Worm (Caenorhabditis elegans): Measurements from ENCODE around the gene crn-3.
A peak's percentile ranks its signal among the peaks of the same experiment; 100 is the strongest.

The crn-3 gene

DNA sequence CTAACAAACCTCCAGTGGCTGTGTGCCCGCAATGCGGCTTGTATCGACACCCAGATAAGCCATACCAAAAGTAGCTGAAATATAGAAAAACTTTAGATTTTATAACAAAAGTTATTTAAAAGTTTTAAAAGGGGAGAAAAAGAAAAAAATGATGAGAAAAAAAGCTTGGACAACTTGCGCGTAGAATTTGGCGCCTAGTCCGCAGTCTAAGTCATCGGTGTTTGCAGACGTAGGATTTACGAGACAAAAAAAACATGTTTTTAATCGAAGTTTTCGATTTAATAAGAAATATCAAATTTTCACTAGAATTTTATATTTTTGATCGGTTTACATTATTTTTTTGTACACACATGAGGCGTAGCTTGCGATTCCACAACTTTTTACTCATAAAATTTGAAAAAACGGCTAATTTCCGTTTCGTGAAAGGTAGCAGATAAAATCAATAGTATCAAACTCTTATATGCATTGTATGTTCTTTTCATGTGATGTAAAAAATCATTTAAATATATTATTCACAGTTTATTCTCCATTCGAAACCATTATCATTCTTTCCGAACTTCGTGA, 45.8 kb upstream of the crn-3 start, which contains the start of gene pro-1 (continued):
- TF ChIP-seq hlh-11 (tag; optimal IDR thresholded peaks at IDR 0.05) (peak; percentile 76), ctbp-1 (GFP tag; IDR thresholded peaks at IDR 0.05) (peak; percentile 96), mxl-2 (GFP tag; conservative IDR thresholded peaks at IDR 0.05) (no peak), duxl-1 (tag; optimal IDR thresholded peaks at IDR 0.05; ENCODE audit: poor library complexity) (peak; percentile 83), aly-2 (tag; optimal IDR thresholded peaks at IDR 0.05) (no peak), attf-4 (tag; optimal IDR thresholded peaks at IDR 0.05) (no peak), lin-15B (tag; optimal IDR thresholded peaks at IDR 0.05) (no peak), vab-7 (GFP tag; IDR thresholded peaks at IDR 0.05) (0 out of 2 replicates have a peak, but pooled peaks have one; percentile 68), daf-16 (GFP tag; optimal IDR thresholded peaks at IDR 0.05) (peak in 1 of 2 experiments; percentile 37), daf-16 (tag; optimal IDR thresholded peaks at IDR 0.05) (peak; percentile 87), unc-39 (tag; optimal IDR thresholded peaks at IDR 0.05) (no peak), nhr-102 (tag; optimal IDR thresholded peaks at IDR 0.05) (peak; percentile 85), lir-3 (tag; optimal IDR thresholded peaks at IDR 0.05) (no peak), hlh-30 (tag; optimal IDR thresholded peaks at IDR 0.05; ENCODE audit: insufficient read depth) (peak; percentile 83), saeg-2 (GFP tag; IDR thresholded peaks at IDR 0.05) (peak; percentile 83), cey-2 (tag; optimal IDR thresholded peaks at IDR 0.05; ENCODE audit: borderline replicate concordance, insufficient read depth) (no peak), zip-11 (GFP tag; IDR thresholded peaks at IDR 0.05) (peak; percentile 35; the same call in 1 of the 2 replicates), Y105C5A.15 (GFP tag; IDR thresholded peaks at IDR 0.05) (peak; percentile 50; the same call in 1 of the 2 replicates), nhr-77 (tag; optimal IDR thresholded peaks at IDR 0.05) (peak; percentile 72), unc-62 (GFP tag; optimal IDR thresholded peaks at IDR 0.05 in 1 of 2) (peak in 1 of 2 experiments; percentile 90), unc-62 (tag; optimal IDR thresholded peaks at IDR 0.05) (no peak), lin-38 (GFP tag; IDR thresholded peaks at IDR 0.05) (peak; percentile 84), madf-9 (GFP tag; conservative IDR thresholded peaks at IDR 0.05) (no peak), nhr-28 (tag; optimal IDR thresholded peaks at IDR 0.05) (peak; percentile 47), tag-97 (GFP tag; IDR thresholded peaks at IDR 0.05) (peak; percentile 72; the same call in 1 of the 2 replicates), fkh-10 (GFP tag; optimal IDR thresholded peaks at IDR 0.05) (no peak), nhr-41 (GFP tag; IDR thresholded peaks at IDR 0.05) (peak; percentile 66; the same call in 1 of the 2 replicates), mep-1 (tag; optimal IDR thresholded peaks at IDR 0.05) (peak; percentile 98), nhr-111 (GFP tag; optimal IDR thresholded peaks at IDR 0.05) (peak; percentile 79), ceh-62 (tag; optimal IDR thresholded peaks at IDR 0.05) (no peak), mdt-29 (GFP tag; IDR thresholded peaks at IDR 0.05) (peak; percentile 89), ztf-7 (tag; optimal IDR thresholded peaks at IDR 0.05) (peak; percentile 20), ceh-44 (GFP tag; IDR thresholded peaks at IDR 0.05) (no peak), hif-1 (tag; optimal IDR thresholded peaks at IDR 0.05) (peak in 1 of 2 experiments; percentile 84), F49E8.2 (tag; optimal IDR thresholded peaks at IDR 0.05; ENCODE audit: borderline replicate concordance) (no peak), F26F4.8 (GFP tag; conservative IDR thresholded peaks at IDR 0.05) (no peak), lin-29 (GFP tag; IDR thresholded peaks at IDR 0.05) (peak; percentile 89), ztf-11 (tag; optimal IDR thresholded peaks at IDR 0.05) (no peak), zfp-2 (tag; optimal IDR thresholded peaks at IDR 0.05) (no peak), sdz-12 (GFP tag; optimal IDR thresholded peaks at IDR 0.05) (peak; percentile 98), zfp-3 (GFP tag; conservative IDR thresholded peaks at IDR 0.05) (peak; percentile 94), rbr-2 (tag; optimal IDR thresholded peaks at IDR 0.05) (peak; percentile 62), zag-1 (tag; optimal IDR thresholded peaks at IDR 0.05) (no peak), spr-1 (tag; optimal IDR thresholded peaks at IDR 0.05) (no peak), nhr-48 (tag; optimal IDR thresholded peaks at IDR 0.05) (peak; percentile 22), F37D6.2 (tag; optimal IDR thresholded peaks at IDR 0.05) (peak; percentile 66), set-16 (GFP tag; IDR thresholded peaks at IDR 0.05) (0 out of 2 replicates have a peak, but pooled peaks have one; percentile 7), mxl-3 (GFP tag; optimal IDR thresholded peaks at IDR 0.05) (no peak), snpc-1.2 (GFP tag; IDR thresholded peaks at IDR 0.05) (peak; percentile 85), dve-1 (tag; optimal IDR thresholded peaks at IDR 0.05; ENCODE audit: insufficient read depth) (peak; percentile 90)

Measured in whole organism, L4 larva.